Worm (Caenorhabditis elegans): ENCODE data around the gene dhp-2.
"Not testable (repeated sequence)": the region's sequence is repeated elsewhere in the genome, so short reads cannot be mapped to it uniquely, and the experiment has no call there.

dhp-2 gene

DNA sequence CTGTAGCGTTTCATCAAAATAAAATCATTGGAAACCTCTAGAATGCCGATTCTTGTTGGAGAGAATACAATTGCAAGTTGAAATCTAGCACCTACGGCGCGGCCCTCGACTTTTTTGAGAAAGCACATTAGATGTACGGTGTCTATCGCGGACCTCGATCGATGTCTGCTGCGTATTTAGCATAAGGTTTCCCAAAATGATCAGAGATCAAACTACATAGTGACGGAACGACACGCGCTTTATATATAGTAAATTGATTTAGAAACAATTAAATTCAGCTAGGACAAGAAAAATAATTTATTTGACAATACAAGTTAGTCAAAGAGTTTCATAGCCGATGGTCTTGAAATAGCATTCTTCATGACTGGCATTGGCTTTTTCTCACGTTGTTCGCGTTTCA is 48.2 kb downstream of the dhp-2 start:
- TF ChIP-seq ham-2 (GFP tag; optimal IDR thresholded peaks at IDR 0.05): no peak
- no peak for TF ChIP-seq nhr-2 (tag; optimal IDR thresholded peaks at IDR 0.05)
- no peak for TF ChIP-seq hlh-1 (tag; optimal IDR thresholded peaks at IDR 0.05)
- no peak for TF ChIP-seq sem-2 (GFP tag; optimal IDR thresholded peaks at IDR 0.05)
- TF ChIP-seq elt-3 (tag; optimal IDR thresholded peaks at IDR 0.05): no peak
- TF ChIP-seq nhr-237 (tag; optimal IDR thresholded peaks at IDR 0.05): no peak
- TF ChIP-seq nhr-28 (tag; optimal IDR thresholded peaks at IDR 0.05): no peak

DNA sequence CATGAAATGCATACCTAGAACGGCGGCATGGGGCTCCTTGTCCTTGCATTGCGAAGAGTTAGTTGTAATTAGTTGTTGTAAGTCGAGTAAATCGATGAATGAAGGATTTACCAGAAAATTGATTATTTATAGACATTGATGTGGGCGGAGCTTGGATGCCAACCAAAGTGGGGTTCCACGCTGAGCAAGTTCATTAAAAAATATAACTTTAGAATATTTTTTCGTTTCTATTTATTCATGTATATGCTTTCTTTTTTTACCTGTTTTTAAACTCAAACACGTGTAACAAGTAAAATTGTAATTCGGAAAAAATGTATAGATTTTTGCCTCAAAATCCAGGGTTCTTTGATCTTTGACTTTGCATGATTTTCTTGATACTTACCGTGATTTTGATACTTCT is 49.6 kb downstream of the dhp-2 start, which contains the start of gene gipc-2:
Gene gipc-2 (minus strand): TSS at position 101 of the 400 bp plus-strand sequence.
- no peak for TF ChIP-seq lin-32 (GFP tag; optimal IDR thresholded peaks at IDR 0.05)
- TF ChIP-seq drap-1 (GFP tag; optimal IDR thresholded peaks at IDR 0.05): no peak
- no peak for TF ChIP-seq mab-5 (tag; optimal IDR thresholded peaks at IDR 0.05)
- no peak for TF ChIP-seq ces-1 (GFP tag; optimal IDR thresholded peaks at IDR 0.05)

DNA sequence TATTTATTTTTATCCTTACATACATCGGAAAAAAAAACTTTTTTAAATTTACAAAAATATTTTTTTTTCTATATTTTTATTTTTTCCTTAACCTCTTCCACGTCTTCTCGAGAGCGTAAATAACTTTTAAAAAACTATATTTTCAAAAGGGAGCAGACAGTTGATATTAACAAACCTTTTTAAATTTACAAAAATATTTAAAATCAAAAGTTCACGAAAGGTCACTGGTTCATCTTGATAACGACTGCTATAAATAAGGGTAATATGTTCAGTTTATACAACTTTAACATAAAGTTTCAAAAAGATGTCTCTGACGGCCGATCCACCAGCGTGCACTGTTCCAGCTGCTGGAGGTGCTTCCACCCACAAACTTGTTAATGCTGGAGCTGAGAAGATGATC is 50.9 kb downstream of the dhp-2 start, which contains the start of the genes F44D12.16 and msd-2:
Gene F44D12.16 (plus strand): TSS at position 301 of the 400 bp plus-strand sequence.
Gene msd-2 (plus strand): TSS at position 305 of the 400 bp plus-strand sequence.
- TF ChIP-seq nhr-2 (tag; optimal IDR thresholded peaks at IDR 0.05); elt-1 (tag; optimal IDR thresholded peaks at IDR 0.05; ENCODE audit: borderline replicate concordance, insufficient read depth); drap-1 (GFP tag; optimal IDR thresholded peaks at IDR 0.05): not testable (repeated sequence)

Data from whole organism, mixed stage, embryonic.